Fruit fly (Drosophila melanogaster): ENCODE data around the gene Sec16.

Gene Sec16

DNA sequence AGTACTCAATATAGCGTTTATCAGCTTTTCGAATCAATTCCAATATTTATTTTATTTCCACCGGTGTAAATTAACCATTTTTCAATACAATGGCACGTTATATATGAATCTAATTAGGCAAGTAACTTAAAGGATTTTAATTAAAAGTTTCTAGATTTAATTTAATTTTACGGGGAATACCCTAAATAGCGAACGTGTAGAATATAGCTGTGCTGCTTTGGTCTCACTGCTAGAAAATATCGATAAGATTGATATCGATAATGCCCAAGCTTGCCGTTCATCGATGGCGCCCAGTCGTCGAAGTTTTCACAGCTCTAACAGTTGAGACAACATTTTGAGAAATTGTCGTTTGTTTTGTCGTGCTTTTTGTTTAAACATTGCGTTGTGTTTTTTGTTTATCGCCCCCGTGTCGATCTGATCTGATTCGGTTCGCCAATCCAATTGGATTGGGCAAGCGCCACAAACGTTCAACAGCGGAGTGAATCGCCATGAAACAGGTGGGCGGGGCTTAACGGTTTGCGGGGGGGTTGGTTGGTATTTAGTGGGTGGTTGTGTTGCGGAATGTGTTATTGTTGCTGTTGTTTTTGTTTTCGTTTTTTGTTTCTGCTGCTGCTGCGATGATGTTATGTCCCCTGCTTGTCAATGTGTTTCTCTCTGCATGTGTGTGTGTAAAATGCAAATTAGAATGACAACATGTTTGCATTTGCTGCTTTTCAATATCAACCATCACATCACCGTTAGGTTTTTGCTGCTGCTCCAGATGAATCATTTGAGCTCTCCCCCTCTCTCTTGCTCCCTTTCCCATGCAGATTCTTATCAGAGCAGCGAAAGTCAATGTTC lies 35.7 kb downstream of the Sec16 start, which contains the start of gene Tomosyn (continued):
- TF ChIP-seq wek (GFP tag; optimal IDR thresholded peaks at IDR 0.05) (peak; percentile 94), hkb (optimal IDR thresholded peaks at IDR 0.05) (no peak), hkb (GFP tag; IDR thresholded peaks at IDR 0.05) (peak; percentile 56), amos (GFP tag; IDR thresholded peaks at IDR 0.05; ENCODE audit: partially characterized antibody) (peak; percentile 82), Fer3 (tag; optimal IDR thresholded peaks at IDR 0.05) (peak; percentile 7), CG12659 (GFP tag; optimal IDR thresholded peaks at IDR 0.05) (peak; percentile 66), btn (GFP tag; optimal IDR thresholded peaks at IDR 0.05) (no peak), ac (GFP tag; optimal IDR thresholded peaks at IDR 0.05) (no peak), CG8359 (GFP tag; optimal IDR thresholded peaks at IDR 0.05; ENCODE audit: borderline replicate concordance) (no peak), CG31224 (GFP tag; IDR thresholded peaks at IDR 0.05) (no peak), sug (tag; optimal IDR thresholded peaks at IDR 0.05) (peak; percentile 96), CG7963 (GFP tag; IDR thresholded peaks at IDR 0.05; ENCODE audit: partially characterized antibody) (peak; percentile 70), Ravus (GFP tag; IDR thresholded peaks at IDR 0.05) (no peak), row (GFP tag; IDR thresholded peaks at IDR 0.05) (peak; percentile 77), aop (GFP tag; IDR thresholded peaks at IDR 0.05) (no peak), eve (GFP tag; optimal IDR thresholded peaks at IDR 0.05) (no peak), pb (GFP tag; optimal IDR thresholded peaks at IDR 0.05) (no peak), Sin3A (optimal IDR thresholded peaks at IDR 0.05) (no peak), CG6175 (GFP tag; IDR thresholded peaks at IDR 0.05) (no peak), CG3407 (GFP tag; optimal IDR thresholded peaks at IDR 0.05) (no peak), CG30431 (GFP tag; optimal IDR thresholded peaks at IDR 0.05) (no peak), Scr (GFP tag; IDR thresholded peaks at IDR 0.05; ENCODE audit: partially characterized antibody) (peak; percentile 77), nerfin-1 (tag; optimal IDR thresholded peaks at IDR 0.05) (peak; percentile 96), Xrp1 (GFP tag; IDR thresholded peaks at IDR 0.05) (peak; percentile 27; the same call in 1 of the 2 replicates), gt (GFP tag; IDR thresholded peaks at IDR 0.05) (no peak), Fer2 (tag; optimal IDR thresholded peaks at IDR 0.05) (peak; percentile 3), wor (GFP tag; IDR thresholded peaks at IDR 0.05) (no peak), tll (GFP tag; optimal IDR thresholded peaks at IDR 0.05) (no peak), dpn (GFP tag; optimal IDR thresholded peaks at IDR 0.05) (peak; percentile 10 to 39), lmd (GFP tag; IDR thresholded peaks at IDR 0.05) (peak; percentile 39; the same call in 1 of the 2 replicates), CG34376 (GFP tag; optimal IDR thresholded peaks at IDR 0.05) (no peak), CG11247 (GFP tag; IDR thresholded peaks at IDR 0.05) (no peak), Sox100B (GFP tag; optimal IDR thresholded peaks at IDR 0.05) (no peak), CG7556 (GFP tag; optimal IDR thresholded peaks at IDR 0.05) (peak; percentile 23), CG7928 (GFP tag; optimal IDR thresholded peaks at IDR 0.05) (no peak), CG17568 (GFP tag; optimal IDR thresholded peaks at IDR 0.05) (no peak), sima (GFP tag; optimal IDR thresholded peaks at IDR 0.05) (no peak), gro (GFP tag; optimal IDR thresholded peaks at IDR 0.05) (no peak), CG8924 (tag; optimal IDR thresholded peaks at IDR 0.05) (peak; percentile 64), da (GFP tag; optimal IDR thresholded peaks at IDR 0.05) (no peak), MTF-1 (GFP tag; optimal IDR thresholded peaks at IDR 0.05; ENCODE audit: borderline replicate concordance) (no peak), B-H2 (GFP tag; optimal IDR thresholded peaks at IDR 0.05) (peak; percentile 16), CG7839 (tag; optimal IDR thresholded peaks at IDR 0.05) (peak; percentile 52), CG4707 (GFP tag; optimal IDR thresholded peaks at IDR 0.05) (no peak), nom (GFP tag; optimal IDR thresholded peaks at IDR 0.05) (no peak), Dp (GFP tag; optimal IDR thresholded peaks at IDR 0.05) (peak; percentile 43), CG11456 (GFP tag; IDR thresholded peaks at IDR 0.05) (0 out of 3 replicates have a peak, but pooled peaks have one; percentile 19), MESR4 (GFP tag; optimal IDR thresholded peaks at IDR 0.05) (peak; percentile 70), CG10321 (GFP tag; IDR thresholded peaks at IDR 0.05) (no peak)
